Worm (Caenorhabditis elegans) whole organism, mixed stage, embryonic: ENCODE results near the gene K09E9.3.

Experiments used
- M03D4.4 ChIP-seq: sonication (generic microtip); optimal IDR thresholded peaks from 2 replicates; lab custom pipeline; 2017; ENCODE audit warnings: mild to moderate bottlenecking, missing genetic modification characterization, missing compliant biosample characterization
- bed-3 ChIP-seq: fragments of 200-800 bp; sonication (Bioruptor generic); optimal IDR thresholded peaks from 3 replicates; lab custom pipeline; 2018; ENCODE audit warnings: mild to moderate bottlenecking, missing genetic modification characterization, moderate library complexity, missing compliant biosample characterization
- blmp-1 ChIP-seq: fragments of 150-350 bp; optimal IDR thresholded peaks from 2 replicates; lab custom pipeline; 2014; ENCODE audit warnings: missing biosample characterization, missing genetic modification characterization
- ceh-39 ChIP-seq: fragments of 150-350 bp; optimal IDR thresholded peaks from 2 replicates; lab custom pipeline; 2014; ENCODE audit warnings: missing biosample characterization, missing genetic modification characterization
- ceh-43 ChIP-seq: fragments of 200-800 bp; sonication (Bioruptor generic); optimal IDR thresholded peaks from 2 replicates; lab custom pipeline; 2018; ENCODE audit warnings: mild to moderate bottlenecking, missing genetic modification characterization, moderate library complexity, missing compliant biosample characterization
- ceh-83 ChIP-seq: fragments of 200-800 bp; sonication (Bioruptor generic); optimal IDR thresholded peaks from 2 replicates; lab custom pipeline; 2018; ENCODE audit warnings: mild to moderate bottlenecking, missing genetic modification characterization, missing compliant biosample characterization
- ces-1 ChIP-seq: fragments of 150-350 bp; optimal IDR thresholded peaks from 2 replicates; lab custom pipeline; 2014; ENCODE audit warnings: missing biosample characterization, missing genetic modification reagents, missing genetic modification characterization
- drap-1 ChIP-seq: fragments of 200-800 bp; sonication (Bioruptor generic); optimal IDR thresholded peaks from 3 replicates; lab custom pipeline; 2018; ENCODE audit warnings: mild to moderate bottlenecking, missing genetic modification characterization, missing compliant biosample characterization
- elt-1 ChIP-seq: sonication (generic microtip); optimal IDR thresholded peaks from 2 replicates; lab custom pipeline; 2017; ENCODE audit warnings: missing genetic modification characterization, mild to moderate bottlenecking, missing compliant biosample characterization, antibody characterized with exemption, moderate library complexity, borderline replicate concordance; ENCODE audit not compliant: insufficient read depth
- elt-3 ChIP-seq: fragments of 150-350 bp; optimal IDR thresholded peaks from 2 replicates; lab custom pipeline; 2014; ENCODE audit warnings: missing biosample characterization, missing genetic modification characterization
- flh-1 ChIP-seq: fragments of 200-800 bp; sonication (Bioruptor generic); optimal IDR thresholded peaks from 2 replicates; lab custom pipeline; 2018; ENCODE audit warnings: mild to moderate bottlenecking, missing genetic modification characterization, moderate library complexity, missing compliant biosample characterization
- ham-2 ChIP-seq: fragments of 200-800 bp; sonication (Bioruptor generic); optimal IDR thresholded peaks from 2 replicates; lab custom pipeline; 2018; ENCODE audit warnings: mild to moderate bottlenecking, missing genetic modification characterization, missing compliant biosample characterization
- hlh-1 ChIP-seq: fragments of 150-350 bp; optimal IDR thresholded peaks from 2 replicates; lab custom pipeline; 2014; ENCODE audit warnings: missing biosample characterization, missing genetic modification reagents, missing genetic modification characterization
- lin-13 ChIP-seq: fragments of 150-350 bp; optimal IDR thresholded peaks from 2 replicates; lab custom pipeline; 2014; ENCODE audit warnings: missing biosample characterization, missing genetic modification characterization
- lin-32 ChIP-seq: fragments of 200-800 bp; sonication (Bioruptor generic); optimal IDR thresholded peaks from 2 replicates; lab custom pipeline; 2018; ENCODE audit warnings: mild to moderate bottlenecking, missing genetic modification characterization, missing compliant biosample characterization
- lsy-2 ChIP-seq: fragments of 150-350 bp; optimal IDR thresholded peaks from 2 replicates; lab custom pipeline; 2014; ENCODE audit warnings: missing biosample characterization, missing genetic modification characterization
- mab-5 ChIP-seq: fragments of 150-350 bp; optimal IDR thresholded peaks from 2 replicates; lab custom pipeline; 2014; ENCODE audit warnings: missing biosample characterization, missing genetic modification characterization
- mep-1 ChIP-seq: fragments of 150-350 bp; optimal IDR thresholded peaks from 2 replicates; lab custom pipeline; 2017; ENCODE audit warnings: missing biosample characterization, missing genetic modification reagents, missing genetic modification characterization, inconsistent platforms
- mls-2 ChIP-seq: sonication (generic microtip); optimal IDR thresholded peaks from 2 replicates; lab custom pipeline; 2016; ENCODE audit warnings: mild to moderate bottlenecking, missing genetic modification characterization, moderate library complexity, missing compliant biosample characterization
- nhr-12 ChIP-seq: fragments of 150-350 bp; optimal IDR thresholded peaks from 2 replicates; lab custom pipeline; 2014; ENCODE audit warnings: missing biosample characterization, missing genetic modification characterization
- nhr-2 ChIP-seq: fragments of 150-350 bp; optimal IDR thresholded peaks from 2 replicates; lab custom pipeline; 2014; ENCODE audit warnings: missing biosample characterization, missing genetic modification characterization
- nhr-237 ChIP-seq: fragments of 150-350 bp; optimal IDR thresholded peaks from 2 replicates; lab custom pipeline; 2014; ENCODE audit warnings: missing biosample characterization, missing genetic modification characterization
- nhr-28 ChIP-seq: fragments of 150-350 bp; optimal IDR thresholded peaks from 2 replicates; lab custom pipeline; 2014; ENCODE audit warnings: missing biosample characterization, missing genetic modification characterization
- nhr-76 ChIP-seq: sonication (generic microtip); optimal IDR thresholded peaks from 2 replicates; lab custom pipeline; 2017; ENCODE audit warnings: missing biosample characterization, missing genetic modification characterization
- pha-4 ChIP-seq: fragments of 150-350 bp; optimal IDR thresholded peaks from 2 replicates; lab custom pipeline; 2018; ENCODE audit warnings: missing biosample characterization, missing genetic modification reagents, missing genetic modification characterization
- sem-2 ChIP-seq: fragments of 200-800 bp; sonication (Bioruptor generic); optimal IDR thresholded peaks from 2 replicates; lab custom pipeline; 2018; ENCODE audit warnings: mild to moderate bottlenecking, missing genetic modification characterization, missing compliant biosample characterization
- snpc-4 ChIP-seq: fragments of 150-350 bp; optimal IDR thresholded peaks from 2 replicates; lab custom pipeline; 2014; ENCODE audit warnings: missing biosample characterization, missing genetic modification characterization
- sptf-1 ChIP-seq: sonication (generic microtip); optimal IDR thresholded peaks from 2 replicates; lab custom pipeline; 2017; ENCODE audit warnings: mild to moderate bottlenecking, missing genetic modification characterization, moderate library complexity, missing compliant biosample characterization
- tbx-8 ChIP-seq: fragments of 200-800 bp; sonication (Bioruptor generic); optimal IDR thresholded peaks from 2 replicates; lab custom pipeline; 2018; ENCODE audit warnings: mild to moderate bottlenecking, missing genetic modification characterization, moderate library complexity, missing compliant biosample characterization
- unc-120 ChIP-seq: sonication (generic microtip); optimal IDR thresholded peaks from 2 replicates; lab custom pipeline; 2017; ENCODE audit warnings: missing genetic modification characterization, missing compliant biosample characterization; ENCODE audit not compliant: poor library complexity, severe bottlenecking
- unc-39 ChIP-seq: fragments of 150-350 bp; optimal IDR thresholded peaks from 2 replicates; lab custom pipeline; 2014; ENCODE audit warnings: missing biosample characterization, missing genetic modification characterization
- unc-62 ChIP-seq: fragments of 150-350 bp; optimal IDR thresholded peaks from 2 replicates; lab custom pipeline; 2014; ENCODE audit warnings: missing biosample characterization, missing genetic modification reagents, missing genetic modification characterization
- zip-8 ChIP-seq: fragments of 150-350 bp; optimal IDR thresholded peaks from 2 replicates; lab custom pipeline; 2014; ENCODE audit warnings: missing biosample characterization, missing genetic modification characterization
- ztf-11 ChIP-seq: fragments of 150-350 bp; optimal IDR thresholded peaks from 2 replicates; lab custom pipeline; 2014; ENCODE audit warnings: missing biosample characterization, missing genetic modification characterization

The K09E9.3 gene

ce11 chrX:15610527-15611091 is 3.0 kb downstream of the K09E9.3 start:
- TF ChIP-seq ceh-39 (tag; lab: Kevin White, UChicago) (no peak), hlh-1 (tag; lab: Kevin White, UChicago) (no peak), zip-8 (no peak), M03D4.4 (no peak)

ce11 chrX:15609698-15610097 is 3.9 kb downstream of the K09E9.3 start:
- TF ChIP-seq sem-2 (no peak), nhr-237 (tag; lab: Kevin White, UChicago) (no peak), drap-1 (GFP tag; lab: Kevin White, UChicago) (no peak), nhr-12 (no peak), ceh-83 (GFP tag; lab: Kevin White, UChicago) (no peak), unc-120 (tag; lab: Kevin White, UChicago) (no peak), nhr-2 (tag; lab: Kevin White, UChicago) (no peak), sptf-1 (tag; lab: Kevin White, UChicago) (no peak), lin-32 (no peak), zip-8 (no peak), hlh-1 (tag; lab: Kevin White, UChicago) (no peak), snpc-4 (tag; lab: Kevin White, UChicago) (no peak), nhr-76 (no peak), elt-3 (tag; lab: Kevin White, UChicago) (no peak), unc-39 (tag; lab: Kevin White, UChicago) (no peak)
- TF ChIP-seq, all 35 proteins: peak for 0

ce11 chrX:15608593-15608992 is 5.0 kb downstream of the K09E9.3 start:
- TF ChIP-seq nhr-237 (tag; lab: Kevin White, UChicago), result no peak
- no peak for TF ChIP-seq sem-2
- no peak for TF ChIP-seq ceh-83 (GFP tag; lab: Kevin White, UChicago)
- TF ChIP-seq lin-32, result no peak
- TF ChIP-seq, all 35 proteins: peak for 0

DNA sequence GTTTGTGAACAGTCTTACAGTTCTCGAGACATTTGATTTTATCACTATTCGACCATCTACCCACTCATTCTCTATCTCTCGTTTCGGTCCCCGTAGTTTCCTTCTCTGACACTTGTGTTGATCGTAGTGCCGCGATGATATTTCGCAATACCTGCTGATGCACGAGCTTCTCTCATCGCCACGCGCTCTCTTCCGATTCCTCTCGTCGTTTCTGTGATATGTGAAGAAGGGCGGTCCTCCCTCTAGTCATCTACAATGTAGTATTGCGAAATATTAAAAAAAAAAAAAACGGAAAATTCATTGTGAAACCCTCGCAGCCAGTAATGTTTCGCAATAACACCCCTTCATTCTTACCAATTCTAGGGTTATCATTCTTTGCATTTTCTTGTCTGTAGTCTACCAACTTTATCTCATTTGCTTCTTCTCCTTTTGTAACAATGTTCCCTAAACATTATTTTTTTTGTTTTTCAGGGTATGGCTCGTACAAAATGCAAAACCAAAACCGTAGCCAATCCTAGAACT is 6.0 kb downstream of the K09E9.3 start, which contains the start of gene nipi-3:
TSS of gene nipi-3 (plus strand) at position 472 of the 522 bp plus-strand sequence.
- TF ChIP-seq elt-1 (tag; lab: Kevin White, UChicago) (peak; percentile 23), lin-13 (no peak), unc-39 (tag; lab: Kevin White, UChicago) (no peak), elt-3 (tag; lab: Kevin White, UChicago) (peak; percentile 87), nhr-76 (no peak), ceh-83 (GFP tag; lab: Kevin White, UChicago) (no peak), ces-1 (GFP tag; lab: Kevin White, UChicago) (peak; percentile 5), lsy-2 (tag; lab: Kevin White, UChicago) (peak; percentile 25), mls-2 (tag; lab: Kevin White, UChicago) (no peak), ztf-11 (tag; lab: Kevin White, UChicago) (no peak), flh-1 (no peak), ceh-39 (tag; lab: Kevin White, UChicago) (no peak), pha-4 (tag; lab: Kevin White, UChicago) (peak; percentile 64), nhr-28 (peak; percentile 64), nhr-237 (tag; lab: Kevin White, UChicago) (peak; percentile 96), zip-8 (no peak), unc-62 (peak; percentile 88), hlh-1 (tag; lab: Kevin White, UChicago) (peak; percentile 41), tbx-8 (GFP tag; lab: Kevin White, UChicago) (no peak), blmp-1 (no peak), lin-32 (no peak), mab-5 (no peak)

DNA sequence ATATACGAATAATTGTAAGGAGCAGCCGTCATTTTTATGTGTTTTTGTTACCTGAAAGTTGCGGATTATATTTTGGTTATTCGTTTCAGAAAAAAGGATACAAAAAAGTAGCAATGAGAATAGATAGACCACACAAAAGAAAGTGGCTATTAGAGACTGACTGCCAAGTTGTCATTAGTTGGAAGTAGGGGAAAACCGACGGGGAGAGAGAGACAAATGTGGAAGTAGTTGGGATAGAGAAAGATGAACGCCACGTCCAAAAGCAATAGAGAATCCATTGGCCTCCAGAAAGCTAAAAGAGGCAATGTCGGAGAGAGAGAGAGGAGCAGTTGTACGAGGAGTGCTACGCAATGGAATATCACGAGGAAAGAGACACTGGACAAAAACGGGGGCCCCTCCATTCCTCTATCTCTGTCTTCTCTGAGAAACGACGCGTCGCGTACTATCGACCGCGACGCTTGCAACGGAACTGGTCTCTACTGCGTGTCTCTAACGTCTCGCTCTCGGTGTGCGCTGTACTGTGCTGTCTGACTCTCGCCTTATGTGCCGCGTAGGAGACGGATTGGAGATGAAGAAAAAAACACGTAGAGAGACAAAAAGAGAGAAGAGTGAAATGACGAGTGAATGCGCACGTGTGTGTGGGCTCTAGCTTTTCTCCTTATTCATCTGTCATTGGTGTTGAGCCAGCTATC is 6.9 kb downstream of the K09E9.3 start, which contains the start of gene rab-14:
TSS of gene rab-14 (minus strand) at position 51 of the 692 bp plus-strand sequence.
- TF ChIP-seq ces-1 (GFP tag; lab: Kevin White, UChicago) (peak; percentile 47), flh-1 (no peak), nhr-28 (no peak), elt-3 (tag; lab: Kevin White, UChicago) (no peak), elt-1 (tag; lab: Kevin White, UChicago) (no peak), lin-13 (peak; percentile 67), ham-2 (no peak), lin-32 (no peak), unc-39 (tag; lab: Kevin White, UChicago) (no peak), blmp-1 (peak; percentile 30), unc-62 (no peak), sptf-1 (tag; lab: Kevin White, UChicago) (no peak), pha-4 (tag; lab: Kevin White, UChicago) (peak; percentile 79), nhr-12 (no peak), ceh-83 (GFP tag; lab: Kevin White, UChicago) (no peak), unc-120 (tag; lab: Kevin White, UChicago) (peak; percentile 69), nhr-76 (no peak), hlh-1 (tag; lab: Kevin White, UChicago) (peak; percentile 44), mep-1 (tag; lab: Kevin White, UChicago) (peak; percentile 70), snpc-4 (tag; lab: Kevin White, UChicago) (no peak), tbx-8 (GFP tag; lab: Kevin White, UChicago) (no peak), ceh-43 (no peak), bed-3 (GFP tag; lab: Kevin White, UChicago) (no peak), nhr-2 (tag; lab: Kevin White, UChicago) (no peak), lsy-2 (tag; lab: Kevin White, UChicago) (peak; percentile 14), ceh-39 (tag; lab: Kevin White, UChicago) (peak; percentile 98), zip-8 (no peak), drap-1 (GFP tag; lab: Kevin White, UChicago) (peak; percentile 46), M03D4.4 (peak; percentile 44), sem-2 (no peak), mab-5 (no peak), nhr-237 (tag; lab: Kevin White, UChicago) (no peak)
